Fruit fly (Drosophila melanogaster): ENCODE measurements around the gene Hr83.

Hr83 gene

dm6 chr3R:6342702-6343101 lies 6.3 kb upstream of the Hr83 start, which contains the start of gene CG10298:
Gene CG10298 (plus strand): TSS chr3R:6343002.
- no peak for TF ChIP-seq CG1620 (GFP tag; optimal IDR thresholded peaks at IDR 0.05)
- no peak for TF ChIP-seq cnc (optimal IDR thresholded peaks at IDR 0.05)
- no peak for TF ChIP-seq tj (GFP tag; optimal IDR thresholded peaks at IDR 0.05)
- TF ChIP-seq kay (GFP tag; ENCODE audit: borderline replicate concordance) = no peak
- no peak for TF ChIP-seq ovo (GFP tag; optimal IDR thresholded peaks at IDR 0.05)
- no peak for TF ChIP-seq CG5204 (GFP tag; optimal IDR thresholded peaks at IDR 0.05)
- TF ChIP-seq CG12768 (GFP tag; optimal IDR thresholded peaks at IDR 0.05) = no peak
- TF ChIP-seq bab1 (GFP tag; optimal IDR thresholded peaks at IDR 0.05) = no peak
- TF ChIP-seq Hr96 (GFP tag; optimal IDR thresholded peaks at IDR 0.05) = no peak
- TF ChIP-seq CG14711 (tag; optimal IDR thresholded peaks at IDR 0.05) = no peak
- no peak for TF ChIP-seq CG11617 (GFP tag; optimal IDR thresholded peaks at IDR 0.05)
- no peak for TF ChIP-seq CG7101 (tag; optimal IDR thresholded peaks at IDR 0.05)
- no peak for TF ChIP-seq CG33017 (tag; optimal IDR thresholded peaks at IDR 0.05)
- no peak for TF ChIP-seq pad (GFP tag; optimal IDR thresholded peaks at IDR 0.05)
- TF ChIP-seq Mnt (GFP tag; optimal IDR thresholded peaks at IDR 0.05) = no peak
- no peak for TF ChIP-seq Crg-1 (GFP tag; optimal IDR thresholded peaks at IDR 0.05)
- no peak for TF ChIP-seq cic (GFP tag; optimal IDR thresholded peaks at IDR 0.05)

- no peak for TF ChIP-seq CG14711 (tag; optimal IDR thresholded peaks at IDR 0.05)
- TF ChIP-seq pad (GFP tag; optimal IDR thresholded peaks at IDR 0.05) = no peak
- no peak for TF ChIP-seq tj (GFP tag; optimal IDR thresholded peaks at IDR 0.05)
- TF ChIP-seq Crg-1 (GFP tag; optimal IDR thresholded peaks at IDR 0.05) = no peak
- TF ChIP-seq CG1620 (GFP tag; optimal IDR thresholded peaks at IDR 0.05) = no peak
- no peak for TF ChIP-seq bab1 (GFP tag; optimal IDR thresholded peaks at IDR 0.05)
- no peak for TF ChIP-seq CG33017 (tag; optimal IDR thresholded peaks at IDR 0.05)
- no peak for TF ChIP-seq CG12768 (GFP tag; optimal IDR thresholded peaks at IDR 0.05)
- TF ChIP-seq CG11617 (GFP tag; optimal IDR thresholded peaks at IDR 0.05) = no peak
- TF ChIP-seq cic (GFP tag; optimal IDR thresholded peaks at IDR 0.05) = no peak
- no peak for TF ChIP-seq toe (GFP tag; optimal IDR thresholded peaks at IDR 0.05)
- TF ChIP-seq cnc (optimal IDR thresholded peaks at IDR 0.05) = no peak
- TF ChIP-seq Clk (GFP tag; optimal IDR thresholded peaks at IDR 0.05) = no peak
Observed at dm6 chr3R:6343396-6344239, 5.4 kb upstream of the Hr83 start, which contains the start of gene CG17919. Gene CG17919 (plus strand): TSS chr3R:6344029.

- TF ChIP-seq CG12768 (GFP tag; optimal IDR thresholded peaks at IDR 0.05) (peak; percentile 7), Mnt (GFP tag; optimal IDR thresholded peaks at IDR 0.05) (peak; percentile 65), CG1620 (GFP tag; optimal IDR thresholded peaks at IDR 0.05) (peak; percentile 23), Crg-1 (GFP tag; optimal IDR thresholded peaks at IDR 0.05) (no peak), Hr96 (GFP tag; optimal IDR thresholded peaks at IDR 0.05) (peak; percentile 6), CG5204 (GFP tag; optimal IDR thresholded peaks at IDR 0.05) (peak; percentile 18), bab1 (GFP tag; optimal IDR thresholded peaks at IDR 0.05) (peak; percentile 24), CG14711 (tag; optimal IDR thresholded peaks at IDR 0.05) (peak; percentile 14), kay (GFP tag; ENCODE audit: borderline replicate concordance) (no peak), tj (GFP tag; optimal IDR thresholded peaks at IDR 0.05) (peak; percentile 6), Clk (GFP tag; optimal IDR thresholded peaks at IDR 0.05) (no peak)
Observed at dm6 chr3R:6345814-6346213, 3.2 kb upstream of the Hr83 start, which contains the start of the genes SmD2 and CG18048. Gene SmD2 (minus strand): TSS chr3R:6345911. Gene CG18048 (plus strand): TSS chr3R:6346111.

- TF ChIP-seq cnc (optimal IDR thresholded peaks at IDR 0.05) = no peak
- TF ChIP-seq Hr96 (GFP tag; optimal IDR thresholded peaks at IDR 0.05) = no peak
- no peak for TF ChIP-seq CG7045 (GFP tag; optimal IDR thresholded peaks at IDR 0.05)
- TF ChIP-seq CG14711 (tag; optimal IDR thresholded peaks at IDR 0.05) = no peak
- TF ChIP-seq ovo (GFP tag; optimal IDR thresholded peaks at IDR 0.05) = no peak
- no peak for TF ChIP-seq kay (GFP tag; ENCODE audit: borderline replicate concordance)
- TF ChIP-seq cic (GFP tag; optimal IDR thresholded peaks at IDR 0.05) = no peak
- no peak for TF ChIP-seq tj (GFP tag; optimal IDR thresholded peaks at IDR 0.05)
- TF ChIP-seq CG1620 (GFP tag; optimal IDR thresholded peaks at IDR 0.05) = no peak
- TF ChIP-seq CG7101 (tag; optimal IDR thresholded peaks at IDR 0.05) = no peak
- TF ChIP-seq Clk (GFP tag; optimal IDR thresholded peaks at IDR 0.05) = no peak
- no peak for TF ChIP-seq Mnt (GFP tag; optimal IDR thresholded peaks at IDR 0.05)
- TF ChIP-seq CG33017 (tag; optimal IDR thresholded peaks at IDR 0.05) = no peak
- no peak for TF ChIP-seq CG11617 (GFP tag; optimal IDR thresholded peaks at IDR 0.05)
- no peak for TF ChIP-seq Crg-1 (GFP tag; optimal IDR thresholded peaks at IDR 0.05)
- TF ChIP-seq bab1 (GFP tag; optimal IDR thresholded peaks at IDR 0.05) = no peak
- TF ChIP-seq pad (GFP tag; optimal IDR thresholded peaks at IDR 0.05) = no peak
Observed at dm6 chr3R:6350755-6351154, 1.7 kb downstream of the Hr83 start, which contains the start of gene Pak. Gene Pak (plus strand): TSS chr3R:6350896.

dm6 chr3R:6351181-6351580 lies 2.1 kb downstream of the Hr83 start:
- TF ChIP-seq CG5204 (GFP tag; optimal IDR thresholded peaks at IDR 0.05) (no peak), CG7045 (GFP tag; optimal IDR thresholded peaks at IDR 0.05) (no peak), CG11617 (GFP tag; optimal IDR thresholded peaks at IDR 0.05) (no peak), cic (GFP tag; optimal IDR thresholded peaks at IDR 0.05) (peak; percentile 34), cnc (optimal IDR thresholded peaks at IDR 0.05) (no peak), tj (GFP tag; optimal IDR thresholded peaks at IDR 0.05) (no peak), ovo (GFP tag; optimal IDR thresholded peaks at IDR 0.05) (no peak), CG12768 (GFP tag; optimal IDR thresholded peaks at IDR 0.05) (no peak), pad (GFP tag; optimal IDR thresholded peaks at IDR 0.05) (peak; percentile 92), kay (GFP tag; ENCODE audit: borderline replicate concordance) (no peak)

Measured in whole organism, adult.